Worm (Caenorhabditis elegans) whole organism, midembryonic: ENCODE measurements around the gene tomm-7.

ENCODE experiments used
- cog-1 ChIP-seq: sonication (generic microtip); optimal IDR thresholded peaks from 2 replicates; lab custom pipeline; 2016; ENCODE audit warnings: missing genetic modification characterization, missing compliant biosample characterization
- ref-1 ChIP-seq: fragments of 200-800 bp; sonication (Bioruptor generic); conservative IDR thresholded peaks from 2 replicates; pipeline ENCODE4 v1.3.6; 2022; ENCODE audit warnings: missing genetic modification reagents, missing genetic modification characterization, missing compliant biosample characterization

ce11 chrIII:7873481-7873880, 14.1 kb downstream of the tomm-7 start, which contains the start of gene tyr-1:
- TF ChIP-seq cog-1 (no peak), ref-1 (no peak)
